Worm (Caenorhabditis elegans) whole organism, L4 larva: Measurements from ENCODE around the gene srv-24.
A peak's percentile ranks its signal among the peaks of the same experiment; 100 is the strongest.

Source experiments
- ZK546.5 ChIP-seq, 2 experiments: sonication (generic microtip); optimal IDR thresholded peaks; 2 replicates each; lab custom pipeline; 2017; ENCODE audit warnings: missing biosample characterization in 2 of 2, missing genetic modification characterization in 2 of 2
- daf-12 ChIP-seq: fragments of 150-350 bp; optimal IDR thresholded peaks from 2 replicates; lab custom pipeline; 2014; ENCODE audit warnings: missing biosample characterization, missing genetic modification reagents, missing genetic modification characterization
- nhr-76 ChIP-seq: fragments of 150-350 bp; optimal IDR thresholded peaks from 2 replicates; lab custom pipeline; 2014; ENCODE audit warnings: missing biosample characterization, missing genetic modification characterization
- snpc-4 ChIP-seq: fragments of 150-350 bp; optimal IDR thresholded peaks from 2 replicates; lab custom pipeline; 2014; ENCODE audit warnings: missing biosample characterization, missing genetic modification characterization

DNA sequence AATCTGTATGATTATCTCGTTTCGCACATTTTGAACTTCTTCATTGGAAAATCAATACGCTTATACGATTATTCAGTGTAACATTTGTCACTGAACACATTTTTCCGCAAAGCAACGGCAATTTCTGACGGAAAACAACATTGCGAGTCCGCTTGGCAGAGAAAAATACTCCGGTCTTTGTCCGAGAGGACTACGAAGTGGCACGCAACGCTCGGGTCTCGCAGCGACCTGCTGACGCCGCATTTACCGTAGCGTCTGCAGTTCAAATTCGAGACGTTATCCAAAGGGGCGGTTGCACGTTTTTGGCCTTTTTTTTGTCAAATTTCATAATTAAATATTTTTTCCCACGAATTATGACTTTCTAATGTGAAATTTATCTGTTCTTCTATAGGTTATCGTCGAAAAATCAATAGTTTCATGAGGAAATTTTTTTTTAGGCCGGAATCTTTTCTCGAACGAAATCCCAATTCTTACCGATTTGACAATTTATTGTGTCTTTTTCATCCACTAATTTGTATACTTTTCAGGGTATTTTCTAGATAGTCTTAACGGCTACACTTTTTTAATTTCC is 33.1 kb upstream of the srv-24 start, which contains the start of gene sqd-1:
- TF ChIP-seq nhr-76 (tag; lab: Kevin White, UChicago) (peak; percentile 31), daf-12 (tag; lab: Kevin White, UChicago) (no peak), ZK546.5 (tag; optimal IDR thresholded peaks at IDR 0.05; lab: Kevin White, UChicago) (peak; percentile 100), snpc-4 (peak; percentile 49)
